Fruit fly (Drosophila melanogaster) whole organism, embryonic: ENCODE measurements around the gene Targ2.
A peak's percentile ranks its signal among the peaks of the same experiment; 100 is the strongest.

Experiments
- Antp ChIP-seq: fragments of 200-800 bp; sonication (Bioruptor generic); optimal IDR thresholded peaks from 3 replicates; lab custom pipeline; 2016; ENCODE audit warnings: missing biosample characterization, missing genetic modification characterization
- Atf3 ChIP-seq: fragments of 200-800 bp; sonication (Bioruptor generic); optimal IDR thresholded peaks from 3 replicates; lab custom pipeline; 2016; ENCODE audit warnings: missing biosample characterization, missing genetic modification characterization
- CG1024 ChIP-seq: fragments of 200-800 bp; sonication (Bioruptor generic); IDR thresholded peaks from 2 replicates; pipeline ENCODE4 v1.3.6; 2022; ENCODE audit warnings: missing biosample characterization, missing genetic modification characterization
- CG10274 ChIP-seq: fragments of 200-800 bp; sonication (Bioruptor generic); optimal IDR thresholded peaks from 3 replicates; lab custom pipeline; 2017; ENCODE audit warnings: missing biosample characterization, mild to moderate bottlenecking, missing genetic modification characterization
- CG10321 ChIP-seq: fragments of 200-800 bp; sonication (Bioruptor generic); IDR thresholded peaks from 2 replicates; pipeline ENCODE4 v1.3.6; 2022; ENCODE audit warnings: missing biosample characterization, missing genetic modification characterization
- CG11085 ChIP-seq: fragments of 200-800 bp; sonication (Bioruptor generic); IDR thresholded peaks from 2 replicates; pipeline ENCODE4 v1.3.6; 2022; ENCODE audit warnings: missing biosample characterization, missing genetic modification characterization
- CG11247 ChIP-seq: fragments of 200-800 bp; sonication (Bioruptor generic); IDR thresholded peaks from 2 replicates; pipeline ENCODE4 v1.3.6; 2022; ENCODE audit warnings: missing biosample characterization, missing genetic modification characterization
- CG11695 ChIP-seq: fragments of 200-800 bp; sonication (Bioruptor generic); IDR thresholded peaks from 3 replicates; pipeline ENCODE4 v1.3.6; 2022; ENCODE audit warnings: missing biosample characterization, missing genetic modification characterization
- CG1233 ChIP-seq: fragments of 200-800 bp; sonication (Bioruptor generic); optimal IDR thresholded peaks from 4 replicates; lab custom pipeline; 2018; ENCODE audit warnings: missing biosample characterization, mild to moderate bottlenecking, missing genetic modification characterization
- CG12659 ChIP-seq: fragments of 200-800 bp; sonication (Bioruptor generic); optimal IDR thresholded peaks from 3 replicates; lab custom pipeline; 2017; ENCODE audit warnings: mild to moderate bottlenecking, missing biosample characterization, missing genetic modification reagents, missing genetic modification characterization
- CG15479 ChIP-seq: fragments of 200-800 bp; sonication (Bioruptor generic); optimal IDR thresholded peaks from 3 replicates; lab custom pipeline; 2019; ENCODE audit warnings: missing biosample characterization, mild to moderate bottlenecking, missing genetic modification characterization, moderate library complexity
- CG1602 ChIP-seq: fragments of 200-800 bp; sonication (Bioruptor generic); optimal IDR thresholded peaks from 3 replicates; lab custom pipeline; 2016; ENCODE audit warnings: missing biosample characterization, missing genetic modification characterization
- CG17328 ChIP-seq: fragments of 200-800 bp; sonication (Bioruptor generic); IDR thresholded peaks from 2 replicates; pipeline ENCODE4 v1.3.6; 2022; ENCODE audit warnings: missing biosample characterization, missing genetic modification characterization
- CG17612 ChIP-seq: fragments of 200-800 bp; sonication (Bioruptor generic); IDR thresholded peaks from 2 replicates; pipeline ENCODE4 v1.3.6; 2022; ENCODE audit warnings: missing biosample characterization, missing genetic modification characterization
- CG18764 ChIP-seq: fragments of 200-800 bp; sonication (Bioruptor generic); optimal IDR thresholded peaks from 3 replicates; lab custom pipeline; 2016; ENCODE audit warnings: missing biosample characterization, missing genetic modification characterization
- CG2116 ChIP-seq: fragments of 200-800 bp; sonication (Bioruptor generic); optimal IDR thresholded peaks from 3 replicates; lab custom pipeline; 2018; ENCODE audit warnings: missing biosample characterization, mild to moderate bottlenecking, missing genetic modification characterization
- CG2120 ChIP-seq: fragments of 200-800 bp; sonication (Bioruptor generic); optimal IDR thresholded peaks from 3 replicates; lab custom pipeline; 2016; ENCODE audit warnings: missing biosample characterization, missing genetic modification characterization
- CG34422 ChIP-seq: fragments of 200-800 bp; sonication (Bioruptor generic); IDR thresholded peaks from 3 replicates; pipeline ENCODE4 v1.3.6; 2022; ENCODE audit warnings: missing biosample characterization, missing genetic modification characterization
- CG3995 ChIP-seq: fragments of 200-800 bp; sonication (Bioruptor generic); optimal IDR thresholded peaks from 3 replicates; lab custom pipeline; 2016; ENCODE audit warnings: missing biosample characterization, missing genetic modification characterization
- CG6175 ChIP-seq: fragments of 200-800 bp; sonication (Bioruptor generic); IDR thresholded peaks from 3 replicates; pipeline ENCODE4 v1.3.6; 2022; ENCODE audit warnings: missing biosample characterization, missing genetic modification characterization
- CG6683 ChIP-seq: fragments of 200-800 bp; sonication (Bioruptor generic); optimal IDR thresholded peaks from 2 replicates; lab custom pipeline; 2017; ENCODE audit warnings: missing biosample characterization, mild to moderate bottlenecking, missing genetic modification characterization, missing genetic modification reagents
- CG7786 ChIP-seq: fragments of 200-800 bp; sonication (Bioruptor generic); optimal IDR thresholded peaks from 2 replicates; lab custom pipeline; 2016; ENCODE audit warnings: missing biosample characterization, missing genetic modification characterization
- D19A ChIP-seq: fragments of 200-800 bp; optimal IDR thresholded peaks from 3 replicates; lab custom pipeline; 2019; ENCODE audit warnings: missing biosample characterization, mild to moderate bottlenecking, missing genetic modification characterization, moderate library complexity
- Dbx ChIP-seq: fragments of 200-800 bp; sonication (Bioruptor generic); IDR thresholded peaks from 3 replicates; pipeline ENCODE4 v1.3.6; 2022; ENCODE audit warnings: missing biosample characterization, missing genetic modification characterization
- Dip3 ChIP-seq: fragments of 200-800 bp; sonication (Bioruptor generic); optimal IDR thresholded peaks from 3 replicates; lab custom pipeline; 2016; ENCODE audit warnings: missing biosample characterization, missing genetic modification characterization
- Fer3 ChIP-seq: fragments of 200-800 bp; sonication (Bioruptor generic); optimal IDR thresholded peaks from 2 replicates; lab custom pipeline; 2018; ENCODE audit warnings: missing biosample characterization, mild to moderate bottlenecking, missing genetic modification characterization, moderate library complexity
- HLH4C ChIP-seq: fragments of 200-800 bp; sonication (Bioruptor generic); IDR thresholded peaks from 3 replicates; pipeline ENCODE4 v1.3.6; 2022; ENCODE audit warnings: missing biosample characterization, missing genetic modification characterization; ENCODE audit not compliant: partially characterized antibody
- Hmx ChIP-seq: fragments of 200-800 bp; sonication (Bioruptor generic); optimal IDR thresholded peaks from 2 replicates; lab custom pipeline; 2016; ENCODE audit warnings: missing biosample characterization, missing genetic modification characterization
- Meics ChIP-seq: fragments of 200-800 bp; sonication (Bioruptor generic); optimal IDR thresholded peaks from 2 replicates; lab custom pipeline; 2017; ENCODE audit warnings: missing biosample characterization, mild to moderate bottlenecking, missing genetic modification characterization
- Optix ChIP-seq: fragments of 200-800 bp; sonication (Bioruptor generic); IDR thresholded peaks from 3 replicates; pipeline ENCODE4 v1.3.6; 2022; ENCODE audit warnings: missing biosample characterization, missing genetic modification characterization
- Ptx1 ChIP-seq: fragments of 200-800 bp; sonication (Bioruptor generic); IDR thresholded peaks from 2 replicates; pipeline ENCODE4 v1.3.6; 2022; ENCODE audit warnings: missing biosample characterization, missing genetic modification characterization
- Stat92E ChIP-seq, 3 experiments: fragments of >200 bp in 2 of 3; fragments of 200-800 bp in 1 of 3; sonication (Bioruptor generic) in 1 of 3; optimal IDR thresholded peaks; 2 replicates each; lab custom pipeline; 2017 to 2019; ENCODE audit warnings: missing biosample characterization in 3 of 3, missing genetic modification characterization in 3 of 3, mild to moderate bottlenecking in 1 of 3, moderate library complexity in 1 of 3
- cato ChIP-seq: fragments of 200-800 bp; sonication (Bioruptor generic); optimal IDR thresholded peaks from 2 replicates; lab custom pipeline; 2016; ENCODE audit warnings: missing biosample characterization, missing genetic modification characterization, borderline replicate concordance
- ci ChIP-seq: fragments of 200-800 bp; sonication (Bioruptor generic); IDR thresholded peaks from 3 replicates; pipeline ENCODE4 v1.3.6; 2022; ENCODE audit warnings: missing biosample characterization, missing genetic modification characterization
- hbn ChIP-seq: fragments of 200-800 bp; sonication (Bioruptor generic); IDR thresholded peaks from 2 replicates; pipeline ENCODE4 v1.3.6; 2022; ENCODE audit warnings: missing biosample characterization, missing genetic modification characterization; ENCODE audit not compliant: partially characterized antibody
- insv ChIP-seq, 2 experiments: fragments of 200-800 bp; sonication (Bioruptor generic); optimal IDR thresholded peaks; 3 replicates each; lab custom pipeline; 2016 to 2018; ENCODE audit warnings: missing biosample characterization in 2 of 2, missing genetic modification characterization in 2 of 2
- kay ChIP-seq: fragments of 200-800 bp; sonication (Bioruptor generic); optimal IDR thresholded peaks from 2 replicates; lab custom pipeline; 2016; ENCODE audit warnings: missing biosample characterization, missing genetic modification characterization
- klu ChIP-seq: fragments of 200-800 bp; sonication (Bioruptor generic); IDR thresholded peaks from 2 replicates; pipeline ENCODE4 v1.3.6; 2022; ENCODE audit warnings: missing biosample characterization, missing genetic modification characterization
- nmo ChIP-seq: fragments of 200-800 bp; sonication (Bioruptor generic); optimal IDR thresholded peaks from 2 replicates; lab custom pipeline; 2018; ENCODE audit warnings: missing biosample characterization, mild to moderate bottlenecking, missing genetic modification characterization, moderate library complexity
- odd ChIP-seq: fragments of 200-800 bp; sonication (Bioruptor generic); optimal IDR thresholded peaks from 2 replicates; lab custom pipeline; 2017; ENCODE audit warnings: missing biosample characterization, mild to moderate bottlenecking, missing genetic modification characterization
- pho ChIP-seq: fragments of 200-800 bp; sonication (Bioruptor generic); optimal IDR thresholded peaks from 2 replicates; lab custom pipeline; 2016; ENCODE audit warnings: missing biosample characterization, missing genetic modification characterization
- pnt ChIP-seq: fragments of 200-800 bp; sonication (Bioruptor generic); optimal IDR thresholded peaks from 3 replicates; lab custom pipeline; 2016; ENCODE audit warnings: missing biosample characterization, missing genetic modification characterization
- prd ChIP-seq, 3 experiments: fragments of >200 bp in 2 of 3; fragments of 200-800 bp in 1 of 3; sonication (Bioruptor generic) in 1 of 3; optimal IDR thresholded peaks in 2 of 3; IDR thresholded peaks in 1 of 3; 2 replicates in 2 of 3; 3 replicates in 1 of 3; pipeline versions ENCODE4 v1.3.6 to Lab custom; 2017 to 2022; ENCODE audit warnings: missing biosample characterization in 1 of 3, missing genetic modification characterization in 1 of 3
- ranshi ChIP-seq: fragments of 200-800 bp; sonication (Bioruptor generic); IDR thresholded peaks from 2 replicates; pipeline ENCODE4 v1.3.6; 2022; ENCODE audit warnings: missing biosample characterization, missing genetic modification characterization
- shn ChIP-seq: fragments of 200-800 bp; sonication (Bioruptor generic); optimal IDR thresholded peaks from 3 replicates; lab custom pipeline; 2016; ENCODE audit warnings: missing biosample characterization, missing genetic modification characterization
- tll ChIP-seq, 2 experiments: fragments of 200-800 bp in 1 of 2; fragments of >200 bp in 1 of 2; sonication (Bioruptor generic) in 1 of 2; optimal IDR thresholded peaks; 2 replicates each; lab custom pipeline; 2017 to 2019; ENCODE audit warnings: missing biosample characterization in 2 of 2, missing genetic modification characterization in 2 of 2, mild to moderate bottlenecking in 1 of 2, moderate library complexity in 1 of 2
- unpg ChIP-seq: fragments of 200-800 bp; sonication (Bioruptor generic); optimal IDR thresholded peaks from 3 replicates; lab custom pipeline; 2018; ENCODE audit warnings: missing biosample characterization, mild to moderate bottlenecking, missing genetic modification characterization, moderate library complexity
- vnd ChIP-seq: fragments of 200-800 bp; sonication (Bioruptor generic); IDR thresholded peaks from 3 replicates; pipeline ENCODE4 v1.3.6; 2022; ENCODE audit warnings: missing biosample characterization, missing genetic modification characterization; ENCODE audit not compliant: partially characterized antibody

Targ2 gene

DNA sequence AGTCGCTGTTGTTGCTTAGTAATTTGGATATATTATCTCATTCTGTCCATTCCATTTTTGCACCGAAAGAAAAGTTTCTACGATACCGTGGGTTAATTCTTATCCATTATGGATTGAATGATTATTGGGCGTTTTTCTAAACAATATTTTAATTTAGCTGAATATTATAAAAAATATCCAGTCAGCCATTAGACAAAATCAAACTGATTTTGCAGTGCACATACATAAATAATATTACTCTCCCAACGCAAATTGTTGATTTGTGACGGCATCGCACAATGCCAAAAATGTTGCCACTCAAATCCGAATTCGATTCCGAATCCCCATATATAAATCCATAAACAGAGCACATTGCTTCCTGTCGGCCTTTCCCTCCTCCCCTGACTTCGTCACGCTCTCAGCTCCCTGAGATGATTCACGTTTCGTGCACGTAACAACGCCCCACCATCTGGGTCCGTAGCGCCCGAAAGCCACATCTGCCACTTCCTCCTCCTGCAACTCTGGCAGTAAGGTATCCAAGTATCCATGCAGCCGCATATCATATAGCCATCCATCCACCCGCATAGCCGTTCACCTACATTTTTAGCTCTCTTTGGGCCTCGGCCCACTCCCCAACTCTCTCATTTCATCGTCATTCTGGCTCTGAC, 26.0 kb downstream of the Targ2 start (continued):
- TF ChIP-seq nmo (GFP tag; lab: Kevin White, UChicago) = peak; percentile 33
- peak; percentile 36 for TF ChIP-seq CG6683 (GFP tag; lab: Kevin White, UChicago)
- peak; percentile 68 for TF ChIP-seq klu (GFP tag; lab: Robert Waterston, UW)
- peak; percentile 80 for TF ChIP-seq Ptx1
- TF ChIP-seq CG10321 (GFP tag; lab: Robert Waterston, UW) = peak; percentile 41; the same call in 1 of the 2 replicates
- TF ChIP-seq CG1602 (GFP tag; lab: Kevin White, UChicago) = peak; percentile 40
- TF ChIP-seq CG1233 (GFP tag; lab: Kevin White, UChicago) = peak; percentile 29
- TF ChIP-seq CG15479 (GFP tag; lab: Kevin White, UChicago) = no peak
- peak; percentile 52; the same call in 2 of the 3 replicates for TF ChIP-seq ci (GFP tag; lab: Robert Waterston, UW)
- peak; percentile 84 for TF ChIP-seq Meics (GFP tag; lab: Kevin White, UChicago)
- TF ChIP-seq hbn = no peak
- TF ChIP-seq unpg (GFP tag; lab: Kevin White, UChicago) = no peak
- peak; percentile 45 for TF ChIP-seq Hmx (GFP tag; lab: Kevin White, UChicago)
- TF ChIP-seq D19A (tag; lab: Kevin White, UChicago) = peak; percentile 12
- 0 out of 3 replicates have a peak, but pooled peaks have one; percentile 11 for TF ChIP-seq HLH4C (GFP tag; lab: Robert Waterston, UW)
- peak; percentile 78 for TF ChIP-seq CG11247 (GFP tag; lab: Robert Waterston, UW)
- TF ChIP-seq CG3995 = no peak
- peak; percentile 3 for TF ChIP-seq odd (GFP tag; lab: Kevin White, UChicago)
- TF ChIP-seq CG11695 (GFP tag; lab: Robert Waterston, UW) = peak; percentile 79; the same call in 2 of the 3 replicates
- TF ChIP-seq CG10274 = peak; percentile 78
- TF ChIP-seq tll (GFP tag; optimal IDR thresholded peaks at IDR 0.05; lab: Kevin White, UChicago) = no peak
- peak; percentile 50; the same call in 1 of the 2 replicates for TF ChIP-seq CG11085 (GFP tag; lab: Robert Waterston, UW)
- peak; percentile 53 for TF ChIP-seq Atf3
- peak; percentile 36 for TF ChIP-seq CG2116 (GFP tag; lab: Kevin White, UChicago)
- TF ChIP-seq Fer3 (tag; lab: Kevin White, UChicago) = peak; percentile 83
- peak; percentile 93 for TF ChIP-seq CG2120 (GFP tag; lab: Kevin White, UChicago)
- peak; percentile 55 for TF ChIP-seq CG7786 (GFP tag; lab: Kevin White, UChicago)
- peak; percentile 64; the same call in 1 of the 2 replicates for TF ChIP-seq CG17612 (GFP tag; lab: Robert Waterston, UW)
- peak; percentile 31 for TF ChIP-seq Antp (GFP tag; lab: Kevin White, UChicago)
- peak; percentile 65; the same call in 1 of the 2 replicates for TF ChIP-seq ranshi
- no peak for TF ChIP-seq vnd (GFP tag; lab: Robert Waterston, UW)
- no peak for TF ChIP-seq Optix (GFP tag; lab: Robert Waterston, UW)
- peak; percentile 5 for TF ChIP-seq pnt (GFP tag; lab: Kevin White, UChicago)
- peak; percentile 56 for TF ChIP-seq kay (GFP tag; lab: Kevin White, UChicago)
- peak; percentile 73 for TF ChIP-seq CG12659 (GFP tag; lab: Kevin White, UChicago)
- TF ChIP-seq insv (GFP tag; optimal IDR thresholded peaks at IDR 0.05; lab: Kevin White, UChicago) = no peak
- TF ChIP-seq prd (optimal IDR thresholded peaks at IDR 0.05; lab: Kevin White, UChicago) = no peak
- peak; percentile 81 for TF ChIP-seq prd (GFP tag; IDR thresholded peaks at IDR 0.05; lab: Robert Waterston, UW)
- TF ChIP-seq CG18764 = peak; percentile 5
- peak; percentile 32; the same call in 1 of the 2 replicates for TF ChIP-seq CG1024 (GFP tag; lab: Robert Waterston, UW)
- peak; percentile 57 for TF ChIP-seq Dip3
- TF ChIP-seq Stat92E (GFP tag; optimal IDR thresholded peaks at IDR 0.05; lab: Kevin White, UChicago) = no peak
- TF ChIP-seq shn = peak; percentile 30
- peak; percentile 77 for TF ChIP-seq pho
- 0 out of 2 replicates have a peak, but pooled peaks have one; percentile 25 for TF ChIP-seq CG17328
- peak; percentile 10; the same call in 2 of the 3 replicates for TF ChIP-seq CG34422 (GFP tag; lab: Robert Waterston, UW)
- TF ChIP-seq CG6175 (GFP tag; lab: Robert Waterston, UW) = peak; percentile 37; the same call in 1 of the 3 replicates
- peak; percentile 89 for TF ChIP-seq Dbx (GFP tag; lab: Robert Waterston, UW)
- TF ChIP-seq cato (GFP tag; lab: Kevin White, UChicago) = no peak
